Worm (Caenorhabditis elegans): ENCODE data around the gene nspc-20.

DNA sequence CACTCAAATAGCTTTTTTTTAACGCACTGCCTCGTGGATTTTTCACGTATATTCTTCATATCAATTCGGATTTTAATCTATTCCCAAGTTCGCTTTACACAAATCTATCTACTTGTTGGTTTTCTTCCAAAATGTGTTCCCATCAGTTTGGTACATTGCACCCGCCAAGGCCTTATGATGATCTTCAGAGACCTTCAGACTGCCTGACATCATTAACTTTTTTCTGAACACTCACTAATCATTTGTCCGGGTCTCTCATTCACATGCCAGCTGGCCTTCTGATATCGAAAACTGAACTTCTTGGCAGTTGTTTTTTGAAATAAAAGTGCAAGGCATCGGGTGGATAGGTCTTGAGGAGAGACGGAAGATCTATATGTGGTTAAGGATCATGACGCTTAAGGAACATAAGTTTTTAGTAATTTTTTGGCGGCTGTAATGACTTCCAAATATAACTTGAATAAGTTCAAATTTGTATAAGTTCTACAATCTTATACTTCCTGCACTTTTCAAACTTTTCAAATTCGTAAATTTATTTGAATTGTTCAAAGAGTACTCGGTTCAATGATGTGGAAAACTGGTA, 30.1 kb downstream of the nspc-20 start:
- TF ChIP-seq zip-5 (tag; optimal IDR thresholded peaks at IDR 0.05) (no peak), T23F11.4 (GFP tag; optimal IDR thresholded peaks at IDR 0.05) (no peak), ama-1 (optimal IDR thresholded peaks at IDR 0.05) (no peak), nfya-1 (tag; optimal IDR thresholded peaks at IDR 0.05) (no peak), pha-4 (tag; optimal IDR thresholded peaks at IDR 0.05) (no peak), hlh-13 (GFP tag; optimal IDR thresholded peaks at IDR 0.05) (no peak), ceh-48 (tag; optimal IDR thresholded peaks at IDR 0.05) (no peak), ref-2 (tag; optimal IDR thresholded peaks at IDR 0.05) (no peak), ets-4 (tag; optimal IDR thresholded peaks at IDR 0.05) (no peak)
